Fruit fly (Drosophila melanogaster) Kc167 (cell line): ENCODE results near the gene Cht2.

Experiments
- Myc ChIP-seq: fragments of >200 bp; optimal IDR thresholded peaks from 2 replicates; lab custom pipeline; 2017; ENCODE audit warnings: missing external identifiers
- Sin3A ChIP-seq: fragments of >200 bp; optimal IDR thresholded peaks from 2 replicates; lab custom pipeline; 2018; ENCODE audit warnings: missing external identifiers
- h ChIP-seq: fragments of >200 bp; optimal IDR thresholded peaks from 3 replicates; lab custom pipeline; 2018; ENCODE audit warnings: missing external identifiers
- insv ChIP-seq: fragments of >200 bp; optimal IDR thresholded peaks from 3 replicates; lab custom pipeline; 2018; ENCODE audit warnings: missing external identifiers
- ttk ChIP-seq: sonication (Bioruptor generic); optimal IDR thresholded peaks from 2 replicates; lab custom pipeline; 2017; ENCODE audit warnings: missing external identifiers

- no peak for TF ChIP-seq h (lab: Kevin White, UChicago)
- no peak for TF ChIP-seq Sin3A (lab: Kevin White, UChicago)
- no peak for TF ChIP-seq insv (lab: Kevin White, UChicago)
- TF ChIP-seq Myc = no peak
- TF ChIP-seq ttk (lab: Kevin White, UChicago) = no peak
These were observed 16.1 kb downstream of the Cht2 start for dm6 chr3L:1739522-1740128.
